Worm (Caenorhabditis elegans) whole organism, early embryonic: ENCODE results near the gene D1005.2.
"Not testable (repeated sequence)": the region's sequence is repeated elsewhere in the genome, so short reads cannot be mapped to it uniquely, and the experiment has no call there.

Experiments
- F13C5.2 ChIP-seq: sonication (generic microtip); optimal IDR thresholded peaks from 2 replicates; lab custom pipeline; 2017; ENCODE audit warnings: mild to moderate bottlenecking, missing genetic modification characterization, inconsistent platforms, missing compliant biosample characterization
- ama-1 ChIP-seq: fragments of 150-350 bp; optimal IDR thresholded peaks from 2 replicates; lab custom pipeline; 2014
- ets-7 ChIP-seq: sonication (generic microtip); optimal IDR thresholded peaks from 2 replicates; lab custom pipeline; 2016; ENCODE audit warnings: missing genotype, missing genetic modification characterization, missing compliant biosample characterization
- flt-1 ChIP-seq: fragments of 200-800 bp; sonication (Bioruptor generic); IDR thresholded peaks from 2 replicates; pipeline ENCODE4 v1.3.6; 2022; ENCODE audit warnings: missing genetic modification characterization, missing compliant biosample characterization
- hmbx-1 ChIP-seq: sonication (generic microtip); optimal IDR thresholded peaks from 2 replicates; lab custom pipeline; 2016; ENCODE audit warnings: mild to moderate bottlenecking, missing genetic modification characterization, missing compliant biosample characterization
- scrt-1 ChIP-seq: fragments of 200-800 bp; sonication (Bioruptor generic); IDR thresholded peaks from 2 replicates; pipeline ENCODE4 v1.3.6; 2022; ENCODE audit warnings: missing genetic modification characterization, missing compliant biosample characterization
- sea-1 ChIP-seq: fragments of 200-800 bp; sonication (Bioruptor generic); conservative IDR thresholded peaks from 2 replicates; pipeline ENCODE4 v1.3.6; 2022; ENCODE audit warnings: missing genetic modification characterization, missing compliant biosample characterization
- tra-4 ChIP-seq: sonication (generic microtip); optimal IDR thresholded peaks from 2 replicates; lab custom pipeline; 2017; ENCODE audit warnings: missing genetic modification characterization, missing compliant biosample characterization

- TF ChIP-seq ama-1 (lab: Kevin White, UChicago); tra-4 (tag; lab: Kevin White, UChicago); flt-1 (GFP tag; lab: Robert Waterston, UW); hmbx-1; scrt-1 (GFP tag; lab: Robert Waterston, UW); ets-7 (tag; lab: Kevin White, UChicago); F13C5.2: not testable (repeated sequence)
- TF ChIP-seq sea-1 = 0 out of 2 replicates have a peak, but pooled peaks have one; percentile 17
These were observed 50.1 kb downstream of the D1005.2 start for ce11 chrX:1508910-1509309.
